Worm (Caenorhabditis elegans): ENCODE data around the gene memi-2.
A peak's percentile ranks its signal among the peaks of the same experiment; 100 is the strongest.

memi-2 gene

DNA sequence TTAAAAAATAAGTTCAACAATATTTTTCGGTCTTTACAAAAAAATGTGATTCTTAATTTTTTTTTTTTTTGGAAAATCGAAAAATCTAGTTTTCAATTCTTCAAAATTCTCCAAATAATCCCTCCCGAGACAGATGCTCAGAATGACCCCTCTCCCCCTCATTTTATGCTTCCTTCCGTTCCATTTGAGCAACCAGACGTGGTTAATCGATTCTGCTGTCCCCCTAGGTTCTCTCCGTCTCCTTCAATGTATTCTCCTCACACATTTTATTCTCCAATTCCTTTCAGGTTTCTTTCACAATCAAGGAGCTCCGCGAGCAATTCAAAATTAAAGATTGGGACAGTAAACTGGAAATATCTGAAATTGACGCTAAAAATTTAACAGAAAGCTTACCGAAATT, 25.4 kb downstream of the memi-2 start:
- no peak for TF ChIP-seq jun-1 (tag; optimal IDR thresholded peaks at IDR 0.05)
- no peak for TF ChIP-seq zip-4 (GFP tag; optimal IDR thresholded peaks at IDR 0.05)
- no peak for TF ChIP-seq efl-3 (GFP tag; optimal IDR thresholded peaks at IDR 0.05)
- TF ChIP-seq egl-27 (tag; optimal IDR thresholded peaks at IDR 0.05), result no peak
- no peak for TF ChIP-seq ztf-11 (tag; optimal IDR thresholded peaks at IDR 0.05)
- no peak for TF ChIP-seq nhr-11 (tag; optimal IDR thresholded peaks at IDR 0.05)
- no peak for TF ChIP-seq tlp-1 (tag; optimal IDR thresholded peaks at IDR 0.05)

- TF ChIP-seq lin-15B (tag; optimal IDR thresholded peaks at IDR 0.05), result no peak
- TF ChIP-seq tlp-1 (tag; optimal IDR thresholded peaks at IDR 0.05), result no peak
- TF ChIP-seq zip-4 (GFP tag; optimal IDR thresholded peaks at IDR 0.05), result no peak
- no peak for TF ChIP-seq sox-4 (tag; optimal IDR thresholded peaks at IDR 0.05)
- no peak for TF ChIP-seq aha-1 (tag; optimal IDR thresholded peaks at IDR 0.05)
- no peak for TF ChIP-seq F16B12.6 (tag; optimal IDR thresholded peaks at IDR 0.05)
- TF ChIP-seq mef-2 (tag; optimal IDR thresholded peaks at IDR 0.05), result no peak
These were observed 28.6 kb downstream of the memi-2 start, which contains the start of gene Y62E10A.6 for ce11 chrIV:13371699-13372098. TSS of gene Y62E10A.6 (plus strand) at chrIV:13371999.

- TF ChIP-seq nhr-47 (tag; optimal IDR thresholded peaks at IDR 0.05) (peak; percentile 8), nhr-28 (tag; optimal IDR thresholded peaks at IDR 0.05) (no peak), elt-2 (tag; optimal IDR thresholded peaks at IDR 0.05) (no peak), rnt-1 (tag; optimal IDR thresholded peaks at IDR 0.05) (no peak), unc-130 (tag; optimal IDR thresholded peaks at IDR 0.05) (peak; percentile 14), zag-1 (tag; optimal IDR thresholded peaks at IDR 0.05) (no peak), nhr-19 (GFP tag; conservative IDR thresholded peaks at IDR 0.05) (no peak), egl-27 (tag; optimal IDR thresholded peaks at IDR 0.05) (no peak), lir-3 (tag; optimal IDR thresholded peaks at IDR 0.05; ENCODE audit: poor library complexity) (no peak), ces-1 (GFP tag; optimal IDR thresholded peaks at IDR 0.05) (no peak), ceh-88 (GFP tag; IDR thresholded peaks at IDR 0.05) (no peak), ztf-11 (tag; optimal IDR thresholded peaks at IDR 0.05) (no peak), aly-2 (tag; optimal IDR thresholded peaks at IDR 0.05) (no peak), unc-86 (tag; optimal IDR thresholded peaks at IDR 0.05) (no peak), fkh-8 (tag; optimal IDR thresholded peaks at IDR 0.05) (no peak), elt-3 (tag; optimal IDR thresholded peaks at IDR 0.05) (no peak), grh-1 (GFP tag; IDR thresholded peaks at IDR 0.05) (no peak), C04F5.9 (tag; optimal IDR thresholded peaks at IDR 0.05) (no peak), nhr-76 (tag; optimal IDR thresholded peaks at IDR 0.05) (no peak), C16A3.4 (tag; optimal IDR thresholded peaks at IDR 0.05) (peak; percentile 6), lin-39 (tag; optimal IDR thresholded peaks at IDR 0.05) (no peak), nhr-84 (tag; optimal IDR thresholded peaks at IDR 0.05) (no peak), sox-4 (tag; optimal IDR thresholded peaks at IDR 0.05) (no peak), pax-3 (tag; optimal IDR thresholded peaks at IDR 0.05) (no peak), efl-3 (GFP tag; optimal IDR thresholded peaks at IDR 0.05) (no peak), dpl-1 (GFP tag; optimal IDR thresholded peaks at IDR 0.05) (peak; percentile 6 to 39 (median 26)), hlh-17 (GFP tag; optimal IDR thresholded peaks at IDR 0.05; ENCODE audit: borderline replicate concordance) (no peak), unc-30 (tag; optimal IDR thresholded peaks at IDR 0.05) (no peak), fkh-4 (tag; optimal IDR thresholded peaks at IDR 0.05; ENCODE audit: borderline replicate concordance) (no peak), alr-1 (tag; optimal IDR thresholded peaks at IDR 0.05; ENCODE audit: borderline replicate concordance) (no peak), C34B4.2 (tag; optimal IDR thresholded peaks at IDR 0.05) (no peak), hlh-4 (tag; optimal IDR thresholded peaks at IDR 0.05) (no peak), Y116A8C.19 (tag; optimal IDR thresholded peaks at IDR 0.05; ENCODE audit: borderline replicate concordance) (no peak), unc-62 (GFP tag; optimal IDR thresholded peaks at IDR 0.05) (no peak), snu-23 (GFP tag; optimal IDR thresholded peaks at IDR 0.05) (peak; percentile 35), lsy-2 (tag; optimal IDR thresholded peaks at IDR 0.05) (peak; percentile 52 to 91), ceh-63 (GFP tag; optimal IDR thresholded peaks at IDR 0.05) (no peak), vab-15 (tag; optimal IDR thresholded peaks at IDR 0.05) (no peak), F16B12.6 (tag; optimal IDR thresholded peaks at IDR 0.05) (no peak), mab-9 (GFP tag; IDR thresholded peaks at IDR 0.05) (no peak), ceh-82 (tag; optimal IDR thresholded peaks at IDR 0.05) (peak in 2 of 3 experiments; percentile 10 to 33)
These were observed 30.0 kb downstream of the memi-2 start, which contains the start of the genes rla-2, popl-7 and Y62E10A.24 for ce11 chrIV:13370235-13370739. TSS of gene rla-2 (minus strand) at chrIV:13370285. TSS of gene popl-7 (plus strand) at chrIV:13370689. TSS of gene Y62E10A.24 (plus strand) at chrIV:13370710.

Measured in whole organism, L1 larva.